Fruit fly (Drosophila melanogaster) whole organism, prepupa: ENCODE data around the gene CG46440.

Experiments used
- CG10631 ChIP-seq: fragments of 200-800 bp; sonication (Bioruptor generic); optimal IDR thresholded peaks from 2 replicates; lab custom pipeline; 2016; ENCODE audit warnings: missing biosample characterization, missing genetic modification characterization
- CG10669 ChIP-seq: fragments of 200-800 bp; sonication (Bioruptor generic); optimal IDR thresholded peaks from 3 replicates; lab custom pipeline; 2018; ENCODE audit warnings: missing biosample characterization, mild to moderate bottlenecking, missing genetic modification characterization, moderate library complexity
- CG11294 ChIP-seq: fragments of 200-800 bp; sonication (Bioruptor generic); IDR thresholded peaks from 2 replicates; pipeline ENCODE4 v1.3.6; 2022; ENCODE audit warnings: missing biosample characterization, missing genetic modification characterization
- CG11762 ChIP-seq: fragments of 200-800 bp; sonication (Bioruptor generic); optimal IDR thresholded peaks from 3 replicates; lab custom pipeline; 2016; ENCODE audit warnings: missing biosample characterization, missing genetic modification characterization; ENCODE audit not compliant: insufficient read depth
- CG11902 ChIP-seq: fragments of 200-800 bp; sonication (Bioruptor generic); optimal IDR thresholded peaks from 3 replicates; lab custom pipeline; 2016; ENCODE audit warnings: missing biosample characterization, missing genetic modification characterization
- CG15336 ChIP-seq: fragments of 200-800 bp; sonication (Bioruptor generic); IDR thresholded peaks from 2 replicates; pipeline ENCODE4 v1.3.6; 2022; ENCODE audit warnings: missing biosample characterization, missing genetic modification characterization
- CG16779 ChIP-seq: fragments of 200-800 bp; sonication (Bioruptor generic); optimal IDR thresholded peaks from 3 replicates; lab custom pipeline; 2017; ENCODE audit warnings: missing biosample characterization, mild to moderate bottlenecking, missing genetic modification characterization
- CG31627 ChIP-seq: fragments of 200-800 bp; sonication (Bioruptor generic); optimal IDR thresholded peaks from 3 replicates; lab custom pipeline; 2016; ENCODE audit warnings: missing biosample characterization, missing genetic modification characterization
- CG32006 ChIP-seq: fragments of 200-800 bp; sonication (Bioruptor generic); optimal IDR thresholded peaks from 3 replicates; lab custom pipeline; 2017; ENCODE audit warnings: missing biosample characterization, mild to moderate bottlenecking, missing genetic modification characterization
- CG34406 ChIP-seq: fragments of 200-800 bp; sonication (Bioruptor generic); optimal IDR thresholded peaks from 3 replicates; lab custom pipeline; 2016; ENCODE audit warnings: missing biosample characterization, missing genetic modification characterization
- CG6854 ChIP-seq: fragments of 200-800 bp; sonication (Bioruptor generic); optimal IDR thresholded peaks from 2 replicates; lab custom pipeline; 2017; ENCODE audit warnings: missing biosample characterization, mild to moderate bottlenecking, missing genetic modification characterization
- Eip78C ChIP-seq: fragments of 200-800 bp; sonication (Bioruptor generic); peaks from one replicate; lab custom pipeline; 2016; ENCODE audit warnings: missing biosample characterization, missing genetic modification characterization
- Eip93F ChIP-seq: fragments of 200-800 bp; sonication (Bioruptor generic); optimal IDR thresholded peaks from 2 replicates; lab custom pipeline; 2016; ENCODE audit warnings: missing biosample characterization, mild to moderate bottlenecking, missing genetic modification characterization
- Ets21C ChIP-seq: fragments of 200-800 bp; sonication (Bioruptor generic); optimal IDR thresholded peaks from 3 replicates; lab custom pipeline; 2016; ENCODE audit warnings: missing biosample characterization, missing genetic modification characterization
- Ets96B ChIP-seq: fragments of 200-800 bp; optimal IDR thresholded peaks from 2 replicates; lab custom pipeline; 2019; ENCODE audit warnings: missing biosample characterization, mild to moderate bottlenecking, missing genetic modification characterization, moderate library complexity
- Gug ChIP-seq: fragments of 200-800 bp; sonication (Bioruptor generic); IDR thresholded peaks from 2 replicates; pipeline ENCODE4 v1.3.6; 2022; ENCODE audit warnings: missing biosample characterization, missing genetic modification characterization
- Hr38 ChIP-seq: sonication (Bioruptor generic); optimal IDR thresholded peaks from 2 replicates; lab custom pipeline; 2016; ENCODE audit warnings: missing biosample characterization, missing genetic modification characterization
- OdsH ChIP-seq: fragments of 200-800 bp; sonication (Bioruptor generic); optimal IDR thresholded peaks from 3 replicates; lab custom pipeline; 2016; ENCODE audit warnings: missing biosample characterization, missing genetic modification characterization
- Sox102F ChIP-seq: fragments of 200-800 bp; sonication (Bioruptor generic); optimal IDR thresholded peaks from 2 replicates; lab custom pipeline; 2016; ENCODE audit warnings: missing biosample characterization, mild to moderate bottlenecking, missing genetic modification characterization
- Sox14 ChIP-seq: fragments of 200-800 bp; sonication (Bioruptor generic); optimal IDR thresholded peaks from 3 replicates; lab custom pipeline; 2016; ENCODE audit warnings: missing biosample characterization, missing genetic modification characterization
- Sox15 ChIP-seq: fragments of 200-800 bp; sonication (Bioruptor generic); optimal IDR thresholded peaks from 3 replicates; lab custom pipeline; 2016; ENCODE audit warnings: missing biosample characterization, missing genetic modification characterization
- achi ChIP-seq: fragments of 200-800 bp; sonication (Bioruptor generic); optimal IDR thresholded peaks from 3 replicates; lab custom pipeline; 2016; ENCODE audit warnings: missing biosample characterization, missing genetic modification characterization
- cyc ChIP-seq: fragments of 200-800 bp; sonication (Bioruptor generic); optimal IDR thresholded peaks from 3 replicates; lab custom pipeline; 2016; ENCODE audit warnings: missing biosample characterization, missing genetic modification characterization
- eg ChIP-seq: fragments of 200-800 bp; sonication (Bioruptor generic); IDR thresholded peaks from 3 replicates; pipeline ENCODE4 v1.3.6; 2022; ENCODE audit warnings: missing biosample characterization, missing genetic modification characterization
- esn ChIP-seq: fragments of 200-800 bp; sonication (Bioruptor generic); optimal IDR thresholded peaks from 2 replicates; lab custom pipeline; 2016; ENCODE audit warnings: missing biosample characterization, mild to moderate bottlenecking, missing genetic modification characterization, moderate library complexity
- fkh ChIP-seq: fragments of 200-800 bp; sonication (Bioruptor generic); optimal IDR thresholded peaks from 3 replicates; lab custom pipeline; 2017; ENCODE audit warnings: missing biosample characterization, mild to moderate bottlenecking, missing genetic modification characterization, moderate library complexity
- lz ChIP-seq: fragments of 200-800 bp; sonication (Bioruptor generic); optimal IDR thresholded peaks from 3 replicates; lab custom pipeline; 2016; ENCODE audit warnings: missing biosample characterization, missing genetic modification characterization
- spab ChIP-seq: fragments of 200-800 bp; sonication (Bioruptor generic); optimal IDR thresholded peaks from 2 replicates; lab custom pipeline; 2017; ENCODE audit warnings: missing biosample characterization, mild to moderate bottlenecking, missing genetic modification characterization, missing genetic modification reagents
- ss ChIP-seq, 2 experiments: fragments of 200-800 bp; sonication (Bioruptor generic); optimal IDR thresholded peaks; 2 replicates in 1 of 2; 3 replicates in 1 of 2; lab custom pipeline; 2017 to 2018; ENCODE audit warnings: mild to moderate bottlenecking in 2 of 2, missing biosample characterization in 2 of 2, missing genetic modification characterization in 2 of 2, moderate library complexity in 1 of 2
- svp ChIP-seq: fragments of 200-800 bp; sonication (Bioruptor generic); peaks from one replicate; lab custom pipeline; 2016; ENCODE audit warnings: missing biosample characterization, missing genetic modification characterization
- topi ChIP-seq: fragments of 200-800 bp; sonication (Bioruptor generic); optimal IDR thresholded peaks from 3 replicates; lab custom pipeline; 2016; ENCODE audit warnings: missing biosample characterization, missing genetic modification characterization
- vri ChIP-seq: fragments of 200-800 bp; sonication (Bioruptor generic); optimal IDR thresholded peaks from 3 replicates; lab custom pipeline; 2016; ENCODE audit warnings: missing biosample characterization, mild to moderate bottlenecking, missing genetic modification characterization

CG46440 gene

DNA sequence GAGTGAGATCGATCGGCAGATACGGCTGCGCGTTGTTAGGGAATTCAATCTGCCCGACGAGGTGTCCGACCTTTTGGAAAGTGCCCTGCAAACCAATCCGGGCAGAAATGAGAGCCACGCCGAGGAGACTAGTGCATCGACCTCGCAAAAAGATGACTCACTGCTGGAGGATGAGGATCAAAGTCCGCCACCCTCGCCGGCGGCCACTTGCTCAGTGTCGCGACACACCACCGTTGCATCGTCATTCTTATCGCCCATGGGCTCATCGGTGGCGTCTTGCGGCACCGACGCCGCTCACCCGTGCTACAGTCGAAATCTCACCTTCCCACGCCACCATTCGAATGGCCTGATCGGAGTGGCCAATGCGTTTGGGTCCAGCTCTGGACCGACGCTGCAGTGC, 16.8 kb upstream of the CG46440 start:
- peak; percentile 94 for TF ChIP-seq svp (GFP tag; lab: Kevin White, UChicago)
- TF ChIP-seq ss (GFP tag; optimal IDR thresholded peaks at IDR 0.05; lab: Kevin White, UChicago) = no peak
- TF ChIP-seq, all 60 proteins: peak for 1

DNA sequence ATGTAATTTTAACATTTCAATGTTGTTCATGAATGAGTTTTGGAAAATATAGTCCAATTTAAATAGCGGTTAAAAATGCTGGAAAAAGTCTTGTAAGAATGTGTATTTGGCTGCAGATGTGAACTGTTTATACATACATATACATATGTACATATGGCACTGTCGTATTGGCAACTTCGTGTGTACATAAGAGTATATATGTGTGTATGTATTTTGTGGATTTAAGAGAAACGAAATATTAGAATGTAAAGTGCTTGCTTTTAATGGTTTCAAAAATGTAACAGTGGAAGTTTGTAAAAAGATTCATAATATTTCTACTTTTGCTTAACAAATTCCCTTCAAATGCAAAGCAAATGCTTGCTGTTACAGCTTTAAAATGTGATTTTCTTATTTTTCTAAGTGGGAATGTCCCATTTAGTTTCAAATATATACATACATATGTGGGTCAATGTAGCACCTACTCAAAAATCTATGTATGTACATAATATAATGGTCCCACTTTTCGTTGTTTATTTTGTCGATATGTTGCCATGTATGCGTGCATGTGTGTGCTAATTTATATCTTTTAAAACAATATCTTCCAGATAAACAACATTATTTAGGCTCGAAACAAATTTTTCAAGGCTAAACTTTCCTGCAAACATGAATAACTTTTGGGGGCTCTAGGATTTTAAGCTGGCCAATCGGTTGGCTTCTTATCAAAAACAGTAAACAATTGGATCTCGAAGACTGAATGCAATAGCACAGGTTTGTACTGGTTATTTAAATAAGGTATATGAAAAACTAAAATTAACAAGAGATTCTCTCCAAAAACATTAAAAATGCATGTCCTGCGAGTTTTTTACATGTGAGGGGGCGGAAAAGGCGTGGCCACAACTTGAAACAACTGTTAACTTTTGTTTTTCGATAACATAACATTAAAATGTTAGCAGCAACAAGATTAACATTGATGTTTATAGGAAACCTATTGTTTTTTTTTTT, 13.4 kb upstream of the CG46440 start:
- no peak for TF ChIP-seq cyc (GFP tag; lab: Kevin White, UChicago)
- no peak for TF ChIP-seq CG31627 (GFP tag; lab: Kevin White, UChicago)
- peak; percentile 84 for TF ChIP-seq fkh (GFP tag; lab: Kevin White, UChicago)
- TF ChIP-seq achi (GFP tag; lab: Kevin White, UChicago) = no peak
- 0 out of 2 replicates have a peak, but pooled peaks have one; percentile 10 for TF ChIP-seq CG15336
- peak; percentile 80 for TF ChIP-seq Eip78C (GFP tag; lab: Kevin White, UChicago)
- TF ChIP-seq CG11762 (GFP tag; lab: Kevin White, UChicago) = no peak
- peak; percentile 9 for TF ChIP-seq esn (GFP tag; lab: Kevin White, UChicago)
- TF ChIP-seq Sox15 = no peak
- TF ChIP-seq Sox102F (GFP tag; lab: Kevin White, UChicago) = no peak
- TF ChIP-seq CG10669 (GFP tag; lab: Kevin White, UChicago) = no peak
- TF ChIP-seq CG6854 = peak; percentile 34
- TF ChIP-seq eg (GFP tag; lab: Robert Waterston, UW) = no peak
- no peak for TF ChIP-seq CG16779
- TF ChIP-seq CG10631 (GFP tag; lab: Kevin White, UChicago) = no peak
- TF ChIP-seq Hr38 (GFP tag; lab: Kevin White, UChicago) = no peak
- TF ChIP-seq Gug (GFP tag; lab: Robert Waterston, UW) = no peak

DNA sequence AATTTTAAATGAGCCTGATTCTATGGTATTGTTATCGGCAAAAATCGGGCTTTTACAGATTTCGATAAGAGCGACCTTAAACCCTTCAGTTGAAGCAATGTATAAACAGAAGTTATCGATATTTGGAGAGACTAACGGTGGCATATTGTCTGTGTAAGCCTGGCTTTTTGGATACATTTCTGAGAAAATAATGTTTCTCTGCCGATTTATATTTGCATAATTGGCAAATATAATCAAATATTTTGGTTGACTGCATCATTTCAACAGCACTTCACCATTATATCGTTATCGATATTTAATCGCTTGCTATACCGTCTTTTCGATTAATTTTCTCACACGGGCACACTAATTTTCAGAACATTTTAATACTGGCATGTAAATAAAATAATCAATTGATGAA, 12.2 kb upstream of the CG46440 start, which contains the start of gene CG16952:
Gene CG16952, plus strand, starts transcription at position 341 of the 400 bp plus-strand sequence.
- peak; percentile 29 for TF ChIP-seq vri (GFP tag; lab: Kevin White, UChicago)
- TF ChIP-seq svp (GFP tag; lab: Kevin White, UChicago) = peak; percentile 81
- peak; percentile 0 for TF ChIP-seq topi (GFP tag; lab: Kevin White, UChicago)
- TF ChIP-seq eg (GFP tag; lab: Robert Waterston, UW) = no peak
- peak; percentile 49 for TF ChIP-seq fkh (GFP tag; lab: Kevin White, UChicago)
- TF ChIP-seq Sox14 (GFP tag; lab: Kevin White, UChicago) = peak; percentile 32
- no peak for TF ChIP-seq Sox102F (GFP tag; lab: Kevin White, UChicago)
- TF ChIP-seq CG31627 (GFP tag; lab: Kevin White, UChicago) = peak; percentile 17

DNA sequence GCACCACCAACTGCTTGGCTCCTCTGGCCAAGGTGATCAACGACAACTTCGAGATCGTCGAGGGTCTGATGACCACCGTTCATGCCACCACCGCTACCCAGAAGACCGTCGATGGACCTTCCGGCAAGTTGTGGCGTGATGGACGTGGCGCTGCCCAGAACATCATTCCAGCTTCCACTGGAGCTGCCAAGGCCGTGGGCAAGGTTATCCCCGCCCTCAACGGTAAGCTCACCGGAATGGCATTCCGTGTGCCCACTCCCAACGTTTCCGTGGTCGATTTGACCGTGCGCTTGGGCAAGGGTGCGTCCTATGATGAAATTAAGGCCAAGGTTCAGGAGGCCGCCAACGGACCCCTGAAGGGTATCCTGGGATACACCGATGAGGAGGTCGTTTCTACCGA, 11.2 kb upstream of the CG46440 start:
- TF ChIP-seq CG10631 (GFP tag; lab: Kevin White, UChicago) = no peak
- no peak for TF ChIP-seq CG34406 (GFP tag; lab: Kevin White, UChicago)
- TF ChIP-seq lz = no peak
- no peak for TF ChIP-seq Ets21C (GFP tag; lab: Kevin White, UChicago)
- TF ChIP-seq CG11294 (GFP tag; lab: Robert Waterston, UW) = no peak
- no peak for TF ChIP-seq CG32006 (GFP tag; lab: Kevin White, UChicago)
- TF ChIP-seq Ets96B = no peak
- TF ChIP-seq CG16779 = no peak
- TF ChIP-seq CG11902 (GFP tag; lab: Kevin White, UChicago) = no peak
- no peak for TF ChIP-seq vri (GFP tag; lab: Kevin White, UChicago)
- no peak for TF ChIP-seq spab (GFP tag; lab: Kevin White, UChicago)
- no peak for TF ChIP-seq achi (GFP tag; lab: Kevin White, UChicago)
- TF ChIP-seq Eip78C (GFP tag; lab: Kevin White, UChicago) = no peak
- TF ChIP-seq OdsH (GFP tag; lab: Kevin White, UChicago) = no peak
- TF ChIP-seq Eip93F (GFP tag; lab: Kevin White, UChicago) = no peak
